Fruit fly (Drosophila melanogaster): ENCODE data around the gene RpS14b.
A peak's percentile ranks its signal among the peaks of the same experiment; 100 is the strongest.

Gene RpS14b

dm6 chrX:7888386-7889024 is 46.2 kb upstream of the RpS14b start, which contains the start of gene Acat1 (continued):
- no peak for TF ChIP-seq ATbp (GFP tag; optimal IDR thresholded peaks at IDR 0.05)
- TF ChIP-seq Hr39 (optimal IDR thresholded peaks at IDR 0.05): no peak
- TF ChIP-seq dpn (GFP tag; optimal IDR thresholded peaks at IDR 0.05): peak; percentile 44 to 64
- TF ChIP-seq row (GFP tag; IDR thresholded peaks at IDR 0.05): peak; percentile 43; the same call in 1 of the 3 replicates
- TF ChIP-seq ewg (GFP tag; optimal IDR thresholded peaks at IDR 0.05): peak; percentile 17
- TF ChIP-seq CG8924 (tag; optimal IDR thresholded peaks at IDR 0.05): peak; percentile 41
- TF ChIP-seq kay (GFP tag; optimal IDR thresholded peaks at IDR 0.05): peak; percentile 39
- no peak for TF ChIP-seq D (optimal IDR thresholded peaks at IDR 0.05)
- no peak for TF ChIP-seq D (GFP tag; optimal IDR thresholded peaks at IDR 0.05)
- TF ChIP-seq CG12942 (GFP tag; optimal IDR thresholded peaks at IDR 0.05): peak; percentile 12
- no peak for TF ChIP-seq psq (GFP tag; optimal IDR thresholded peaks at IDR 0.05)
- no peak for TF ChIP-seq yki (optimal IDR thresholded peaks at IDR 0.05)
- TF ChIP-seq CG13775 (GFP tag; optimal IDR thresholded peaks at IDR 0.05): peak; percentile 47
- peak; percentile 34 for TF ChIP-seq CG4820 (GFP tag; optimal IDR thresholded peaks at IDR 0.05)
- no peak for TF ChIP-seq CG2129 (GFP tag; IDR thresholded peaks at IDR 0.05; ENCODE audit: partially characterized antibody)
- TF ChIP-seq CG8281 (tag; optimal IDR thresholded peaks at IDR 0.05): no peak
- TF ChIP-seq CG2120 (GFP tag; optimal IDR thresholded peaks at IDR 0.05): peak; percentile 80
- no peak for TF ChIP-seq Sin3A (optimal IDR thresholded peaks at IDR 0.05)
- peak; percentile 44 for TF ChIP-seq CG1602 (GFP tag; optimal IDR thresholded peaks at IDR 0.05)
- TF ChIP-seq br (optimal IDR thresholded peaks at IDR 0.05): no peak
- peak; percentile 75 for TF ChIP-seq CG12391 (tag; optimal IDR thresholded peaks at IDR 0.05)
- peak; percentile 66 for TF ChIP-seq nmo (GFP tag; optimal IDR thresholded peaks at IDR 0.05)
- no peak for TF ChIP-seq CG10147 (GFP tag; optimal IDR thresholded peaks at IDR 0.05)
- TF ChIP-seq so (GFP tag; IDR thresholded peaks at IDR 0.05): 0 out of 3 replicates have a peak, but pooled peaks have one; percentile 12
- TF ChIP-seq CG18476 (GFP tag; optimal IDR thresholded peaks at IDR 0.05): peak; percentile 64
- peak; percentile 69 for TF ChIP-seq Hsf (GFP tag; optimal IDR thresholded peaks at IDR 0.05)
- peak; percentile 12 for TF ChIP-seq exex (tag; optimal IDR thresholded peaks at IDR 0.05)
- TF ChIP-seq lbe (GFP tag; optimal IDR thresholded peaks at IDR 0.05): peak; percentile 81
- no peak for TF ChIP-seq CG4282 (GFP tag; optimal IDR thresholded peaks at IDR 0.05)
- peak; percentile 43 for TF ChIP-seq CG17829 (tag; optimal IDR thresholded peaks at IDR 0.05)
- peak; percentile 39 for TF ChIP-seq CG10979 (tag; optimal IDR thresholded peaks at IDR 0.05)
- 0 out of 3 replicates have a peak, but pooled peaks have one; percentile 15 for TF ChIP-seq CG2199 (GFP tag; IDR thresholded peaks at IDR 0.05)
- peak; percentile 34 for TF ChIP-seq zen (tag; optimal IDR thresholded peaks at IDR 0.05)
- TF ChIP-seq her (GFP tag; optimal IDR thresholded peaks at IDR 0.05): peak; percentile 14
- peak; percentile 40 for TF ChIP-seq tio (GFP tag; optimal IDR thresholded peaks at IDR 0.05)
- TF ChIP-seq CG17361 (GFP tag; IDR thresholded peaks at IDR 0.05): no peak
- TF ChIP-seq pho (GFP tag; optimal IDR thresholded peaks at IDR 0.05): peak; percentile 40
- TF ChIP-seq Usf (GFP tag; optimal IDR thresholded peaks at IDR 0.05): no peak
- peak; percentile 33 for TF ChIP-seq CG1233 (GFP tag; optimal IDR thresholded peaks at IDR 0.05)
- TF ChIP-seq CG17328 (GFP tag; IDR thresholded peaks at IDR 0.05): peak; percentile 62
- TF ChIP-seq lab (GFP tag; optimal IDR thresholded peaks at IDR 0.05): peak; percentile 72
- peak; percentile 58 for TF ChIP-seq CG34422 (GFP tag; IDR thresholded peaks at IDR 0.05)
- peak; percentile 12 for TF ChIP-seq CG6813 (GFP tag; optimal IDR thresholded peaks at IDR 0.05)
- no peak for TF ChIP-seq CG14965 (GFP tag; optimal IDR thresholded peaks at IDR 0.05; ENCODE audit: borderline replicate concordance)
- TF ChIP-seq MBD-R2 (GFP tag; IDR thresholded peaks at IDR 0.05): peak; percentile 60; the same call in 1 of the 2 replicates
- no peak for TF ChIP-seq CG11504 (tag; optimal IDR thresholded peaks at IDR 0.05)
- peak; percentile 49; the same call in 1 of the 2 replicates for TF ChIP-seq E2f2 (GFP tag; IDR thresholded peaks at IDR 0.05)
- peak; percentile 54 for TF ChIP-seq CG18011 (GFP tag; optimal IDR thresholded peaks at IDR 0.05)
- no peak for TF ChIP-seq hkb (optimal IDR thresholded peaks at IDR 0.05)
- peak; percentile 80 for TF ChIP-seq hkb (GFP tag; IDR thresholded peaks at IDR 0.05)
- peak; percentile 27 for TF ChIP-seq Lhr (GFP tag; optimal IDR thresholded peaks at IDR 0.05)
